Worm (Caenorhabditis elegans) whole organism, L4 larva: ENCODE measurements around the gene F44B9.10.

Experiments
- F10B5.3 ChIP-seq: sonication (generic microtip); optimal IDR thresholded peaks from 2 replicates; lab custom pipeline; 2016; ENCODE audit warnings: mild to moderate bottlenecking, missing genetic modification characterization, missing compliant biosample characterization
- F26F4.8 ChIP-seq: fragments of 200-800 bp; sonication (Bioruptor generic); conservative IDR thresholded peaks from 2 replicates; pipeline ENCODE4 v1.3.6; 2022; ENCODE audit warnings: missing genetic modification characterization, missing compliant biosample characterization
- F49E8.2 ChIP-seq: sonication (generic microtip); optimal IDR thresholded peaks from 2 replicates; lab custom pipeline; 2016; ENCODE audit warnings: missing compliant biosample characterization, mild to moderate bottlenecking, missing genetic modification characterization, borderline replicate concordance
- Y5F2A.4 ChIP-seq: fragments of 200-800 bp; sonication (Bioruptor generic); optimal IDR thresholded peaks from 2 replicates; lab custom pipeline; 2018; ENCODE audit warnings: mild to moderate bottlenecking, missing genetic modification characterization, missing compliant biosample characterization
- aha-1 ChIP-seq: fragments of 150-350 bp; peaks from one replicate; lab custom pipeline; 2014; ENCODE audit warnings: missing biosample characterization, missing genetic modification characterization
- arid-1 ChIP-seq: fragments of 200-800 bp; sonication (Bioruptor generic); conservative IDR thresholded peaks from 2 replicates; pipeline ENCODE4 v1.3.6; 2022; ENCODE audit warnings: missing genetic modification reagents, missing genetic modification characterization, missing compliant biosample characterization
- ceh-44 ChIP-seq: fragments of 200-800 bp; sonication (Bioruptor generic); IDR thresholded peaks from 2 replicates; pipeline ENCODE4 v1.3.6; 2022; ENCODE audit warnings: missing genetic modification reagents, missing genetic modification characterization, missing compliant biosample characterization
- cey-2 ChIP-seq: sonication (generic microtip); optimal IDR thresholded peaks from 3 replicates; lab custom pipeline; 2017; ENCODE audit warnings: missing genetic modification characterization, mild to moderate bottlenecking, missing compliant biosample characterization, antibody characterized with exemption, borderline replicate concordance; ENCODE audit not compliant: insufficient read depth
- daf-16 ChIP-seq, 3 experiments: sonication (generic microtip); optimal IDR thresholded peaks; 2 replicates each; lab custom pipeline; 2016 to 2017; ENCODE audit warnings: missing genetic modification characterization in 3 of 3, missing genetic modification reagents in 3 of 3, mild to moderate bottlenecking in 2 of 3, missing compliant biosample characterization in 2 of 3, missing biosample characterization in 1 of 3, moderate library complexity in 1 of 3
- dmd-6 ChIP-seq: fragments of 200-800 bp; sonication (Bioruptor generic); IDR thresholded peaks from 2 replicates; pipeline ENCODE4 v1.3.6; 2022; ENCODE audit warnings: missing genetic modification reagents, missing genetic modification characterization, missing compliant biosample characterization
- dmd-8 ChIP-seq: fragments of 200-800 bp; sonication (Bioruptor generic); IDR thresholded peaks from 2 replicates; pipeline ENCODE4 v1.3.6; 2022; ENCODE audit warnings: missing genetic modification characterization, missing compliant biosample characterization
- duxl-1 ChIP-seq: sonication (generic microtip); optimal IDR thresholded peaks from 2 replicates; lab custom pipeline; 2016; ENCODE audit warnings: mild to moderate bottlenecking, missing genetic modification characterization, moderate library complexity, missing compliant biosample characterization; ENCODE audit not compliant: poor library complexity
- hif-1 ChIP-seq, 2 experiments: sonication (generic microtip); optimal IDR thresholded peaks; 2 replicates each; lab custom pipeline; 2016 to 2017; ENCODE audit warnings: missing compliant biosample characterization in 2 of 2, missing genetic modification characterization in 2 of 2, missing genetic modification reagents in 2 of 2, missing genotype in 2 of 2, mild to moderate bottlenecking in 1 of 2
- hlh-30 ChIP-seq: sonication (generic microtip); optimal IDR thresholded peaks from 2 replicates; lab custom pipeline; 2017; ENCODE audit warnings: antibody characterized with exemption, mild to moderate bottlenecking, missing genetic modification characterization, missing compliant biosample characterization; ENCODE audit not compliant: insufficient read depth
- jun-1 ChIP-seq: fragments of 150-350 bp; optimal IDR thresholded peaks from 2 replicates; lab custom pipeline; 2014; ENCODE audit warnings: missing biosample characterization, missing genetic modification reagents, missing genetic modification characterization
- lin-39 ChIP-seq: fragments of 150-350 bp; optimal IDR thresholded peaks from 2 replicates; lab custom pipeline; 2014; ENCODE audit warnings: missing biosample characterization, missing genetic modification reagents, missing genetic modification characterization
- mep-1 ChIP-seq: fragments of 150-350 bp; sonication (generic microtip); optimal IDR thresholded peaks from 3 replicates; lab custom pipeline; 2014; ENCODE audit warnings: missing biosample characterization, missing genetic modification characterization
- mxl-3 ChIP-seq: fragments of 200-800 bp; sonication (Bioruptor generic); optimal IDR thresholded peaks from 2 replicates; lab custom pipeline; 2018; ENCODE audit warnings: mild to moderate bottlenecking, missing genetic modification characterization, missing compliant biosample characterization
- nhr-10 ChIP-seq: fragments of 150-350 bp; optimal IDR thresholded peaks from 2 replicates; lab custom pipeline; 2014; ENCODE audit warnings: missing biosample characterization, missing genetic modification characterization
- nhr-102 ChIP-seq: sonication (generic microtip); optimal IDR thresholded peaks from 2 replicates; lab custom pipeline; 2016; ENCODE audit warnings: mild to moderate bottlenecking, missing genetic modification characterization, moderate library complexity, missing compliant biosample characterization
- nhr-28 ChIP-seq: fragments of 150-350 bp; optimal IDR thresholded peaks from 2 replicates; lab custom pipeline; 2014; ENCODE audit warnings: missing biosample characterization, missing genetic modification characterization
- nhr-48 ChIP-seq: sonication (generic microtip); optimal IDR thresholded peaks from 2 replicates; lab custom pipeline; 2016; ENCODE audit warnings: mild to moderate bottlenecking, missing genetic modification characterization, missing compliant biosample characterization
- rbr-2 ChIP-seq: sonication (generic microtip); optimal IDR thresholded peaks from 2 replicates; lab custom pipeline; 2016; ENCODE audit warnings: missing genotype, missing genetic modification characterization, missing compliant biosample characterization
- saeg-2 ChIP-seq: fragments of 200-800 bp; sonication (Bioruptor generic); IDR thresholded peaks from 2 replicates; pipeline ENCODE4 v1.3.6; 2022; ENCODE audit warnings: missing genetic modification reagents, missing genetic modification characterization, missing compliant biosample characterization
- sdz-12 ChIP-seq: fragments of 200-800 bp; sonication (Bioruptor generic); optimal IDR thresholded peaks from 2 replicates; lab custom pipeline; 2018; ENCODE audit warnings: mild to moderate bottlenecking, missing genetic modification characterization, missing compliant biosample characterization
- set-16 ChIP-seq: fragments of 200-800 bp; sonication (Bioruptor generic); IDR thresholded peaks from 2 replicates; pipeline ENCODE4 v1.3.6; 2022; ENCODE audit warnings: missing genetic modification reagents, missing genetic modification characterization, missing compliant biosample characterization
- spr-3 ChIP-seq: fragments of 200-800 bp; sonication (Bioruptor generic); optimal IDR thresholded peaks from 2 replicates; lab custom pipeline; 2018; ENCODE audit warnings: mild to moderate bottlenecking, missing genetic modification characterization, missing compliant biosample characterization
- tra-1 ChIP-seq: fragments of 200-800 bp; sonication (Bioruptor generic); IDR thresholded peaks from 2 replicates; pipeline ENCODE4 v1.3.6; 2022; ENCODE audit warnings: missing genetic modification reagents, missing genetic modification characterization, missing compliant biosample characterization
- vab-7 ChIP-seq: fragments of 200-800 bp; sonication (Bioruptor generic); IDR thresholded peaks from 2 replicates; pipeline ENCODE4 v1.3.6; 2022; ENCODE audit warnings: missing genetic modification reagents, missing genetic modification characterization, missing compliant biosample characterization
- zag-1 ChIP-seq: fragments of 150-350 bp; optimal IDR thresholded peaks from 2 replicates; lab custom pipeline; 2014; ENCODE audit warnings: missing biosample characterization, missing genetic modification characterization
- zfp-2 ChIP-seq: sonication (generic microtip); optimal IDR thresholded peaks from 2 replicates; lab custom pipeline; 2016; ENCODE audit warnings: mild to moderate bottlenecking, missing genetic modification characterization, missing compliant biosample characterization
- zfp-3 ChIP-seq: fragments of 200-800 bp; sonication (Bioruptor generic); conservative IDR thresholded peaks from 2 replicates; pipeline ENCODE4 v1.3.6; 2022; ENCODE audit warnings: missing genetic modification reagents, missing genetic modification characterization, missing compliant biosample characterization
- ztf-11 ChIP-seq: fragments of 150-350 bp; optimal IDR thresholded peaks from 2 replicates; lab custom pipeline; 2014; ENCODE audit warnings: missing biosample characterization, missing genetic modification characterization

Gene F44B9.10

ce11 chrIII:8020823-8021332 lies 12.6 kb downstream of the F44B9.10 start, which contains the start of gene lin-36 (continued):
- TF ChIP-seq duxl-1 (tag; lab: Kevin White, UChicago) (no peak), nhr-28 (tag; lab: Kevin White, UChicago) (peak; percentile 68), spr-3 (GFP tag; lab: Kevin White, UChicago) (no peak), ztf-11 (tag; lab: Kevin White, UChicago) (no peak), nhr-10 (tag; lab: Kevin White, UChicago) (no peak), dmd-8 (GFP tag; lab: Robert Waterston, UW) (no peak), vab-7 (0 out of 2 replicates have a peak, but pooled peaks have one; percentile 25), set-16 (no peak), mep-1 (tag; lab: Kevin White, UChicago) (peak; percentile 79), nhr-102 (tag; lab: Kevin White, UChicago) (no peak), saeg-2 (no peak), zfp-3 (GFP tag; lab: Robert Waterston, UW) (no peak), Y5F2A.4 (GFP tag; lab: Kevin White, UChicago) (no peak), mxl-3 (GFP tag; lab: Kevin White, UChicago) (peak; percentile 62), lin-39 (tag; lab: Kevin White, UChicago) (no peak), zag-1 (tag; lab: Kevin White, UChicago) (no peak), zfp-2 (tag; lab: Kevin White, UChicago) (no peak), hif-1 (tag; optimal IDR thresholded peaks at IDR 0.05; lab: Kevin White, UChicago) (peak in 1 of 2 experiments; percentile 58), F26F4.8 (GFP tag; lab: Robert Waterston, UW) (no peak), cey-2 (tag; lab: Kevin White, UChicago) (no peak), F49E8.2 (tag; lab: Kevin White, UChicago) (no peak), arid-1 (GFP tag; lab: Robert Waterston, UW) (peak; percentile 43; the same call in 1 of the 2 replicates), jun-1 (tag; lab: Kevin White, UChicago) (no peak), F10B5.3 (no peak), hlh-30 (tag; lab: Kevin White, UChicago) (peak; percentile 78), ceh-44 (GFP tag; lab: Robert Waterston, UW) (no peak), sdz-12 (GFP tag; lab: Kevin White, UChicago) (no peak), dmd-6 (GFP tag; lab: Robert Waterston, UW) (no peak)

- TF ChIP-seq tra-1 (GFP tag; lab: Robert Waterston, UW) (no peak), daf-16 (GFP tag; optimal IDR thresholded peaks at IDR 0.05; lab: Kevin White, UChicago) (no peak), daf-16 (tag; optimal IDR thresholded peaks at IDR 0.05; lab: Kevin White, UChicago) (peak; percentile 96)
- TF ChIP-seq, all 104 proteins: peak for 1
Measured at ce11 chrIII:8017053-8017452, 16.4 kb downstream of the F44B9.10 start.

- TF ChIP-seq aha-1 (tag; lab: Kevin White, UChicago): peak; percentile 42
- TF ChIP-seq nhr-48 (tag; lab: Kevin White, UChicago): no peak
Measured at ce11 chrIII:8016438-8016837, 17.0 kb downstream of the F44B9.10 start, which contains the start of gene F44B9.5. Gene F44B9.5, minus strand, starts transcription at chrIII:8016538.

ce11 chrIII:8013582-8013981 lies 19.9 kb downstream of the F44B9.10 start:
- TF ChIP-seq rbr-2 (tag; lab: Kevin White, UChicago): no peak
